Worm (Caenorhabditis elegans): ENCODE data around the gene srx-47.
A peak's percentile ranks its signal among the peaks of the same experiment; 100 is the strongest.

ce11 chrV:9334216-9334615 lies 15.6 kb upstream of the srx-47 start, which contains the start of gene ucp-4:
- TF ChIP-seq him-1 (tag; optimal IDR thresholded peaks at IDR 0.05): no peak
- TF ChIP-seq W03F9.2 (tag; optimal IDR thresholded peaks at IDR 0.05): peak; percentile 29
- no peak for TF ChIP-seq dao-5 (tag; optimal IDR thresholded peaks at IDR 0.05)
